Worm (Caenorhabditis elegans) whole organism, L4 larva: ENCODE data around the gene hda-2.

Experiments used
- aha-1 ChIP-seq: fragments of 150-350 bp; peaks from one replicate; lab custom pipeline; 2014; ENCODE audit warnings: missing biosample characterization, missing genetic modification characterization
- lin-15B ChIP-seq: fragments of 150-350 bp; sonication (generic microtip); optimal IDR thresholded peaks from 3 replicates; lab custom pipeline; 2014; ENCODE audit warnings: missing biosample characterization, missing genetic modification characterization
- lin-39 ChIP-seq: fragments of 150-350 bp; optimal IDR thresholded peaks from 2 replicates; lab custom pipeline; 2014; ENCODE audit warnings: missing biosample characterization, missing genetic modification reagents, missing genetic modification characterization
- mes-2 ChIP-seq: sonication (generic microtip); optimal IDR thresholded peaks from 2 replicates; lab custom pipeline; 2016; ENCODE audit warnings: missing genotype, mild to moderate bottlenecking, missing genetic modification characterization, missing compliant biosample characterization; ENCODE audit not compliant: poor library complexity, severe bottlenecking
- nhr-10 ChIP-seq: fragments of 150-350 bp; optimal IDR thresholded peaks from 2 replicates; lab custom pipeline; 2014; ENCODE audit warnings: missing biosample characterization, missing genetic modification characterization
- pha-4 ChIP-seq, 2 experiments: fragments of 150-350 bp in 1 of 2; fragments of 200-800 bp in 1 of 2; sonication (Bioruptor generic) in 1 of 2; IDR thresholded peaks in 1 of 2; optimal IDR thresholded peaks in 1 of 2; 2 replicates each; pipeline versions ENCODE4 v1.3.6 to Lab custom; 2014 to 2022; ENCODE audit warnings: missing genetic modification characterization in 2 of 2, missing genetic modification reagents in 2 of 2, missing biosample characterization in 1 of 2, missing compliant biosample characterization in 1 of 2
- zag-1 ChIP-seq: fragments of 150-350 bp; optimal IDR thresholded peaks from 2 replicates; lab custom pipeline; 2014; ENCODE audit warnings: missing biosample characterization, missing genetic modification characterization
- ztf-11 ChIP-seq: fragments of 150-350 bp; optimal IDR thresholded peaks from 2 replicates; lab custom pipeline; 2014; ENCODE audit warnings: missing biosample characterization, missing genetic modification characterization

ce11 chrII:8051330-8051729 lies 29.0 kb upstream of the hda-2 start:
- TF ChIP-seq aha-1 (tag; lab: Kevin White, UChicago) = peak; percentile 88
- TF ChIP-seq nhr-10 (tag; lab: Kevin White, UChicago) = no peak
- no peak for TF ChIP-seq zag-1 (tag; lab: Kevin White, UChicago)
- no peak for TF ChIP-seq lin-15B
- no peak for TF ChIP-seq mes-2 (tag; lab: Kevin White, UChicago)
- no peak for TF ChIP-seq ztf-11 (tag; lab: Kevin White, UChicago)
- no peak for TF ChIP-seq lin-39 (tag; lab: Kevin White, UChicago)
- TF ChIP-seq pha-4 (GFP tag; IDR thresholded peaks at IDR 0.05; lab: Robert Waterston, UW) = no peak
- no peak for TF ChIP-seq pha-4 (tag; optimal IDR thresholded peaks at IDR 0.05; lab: Kevin White, UChicago)
